Fruit fly (Drosophila melanogaster) whole organism, embryonic: Measurements from ENCODE around the gene CG14419.
A peak's percentile ranks its signal among the peaks of the same experiment; 100 is the strongest.

Source experiments
- CG10147 ChIP-seq: fragments of 200-800 bp; sonication (Bioruptor generic); optimal IDR thresholded peaks from 2 replicates; lab custom pipeline; 2019; ENCODE audit warnings: missing biosample characterization, mild to moderate bottlenecking, missing genetic modification characterization, moderate library complexity
- CG11398 ChIP-seq: fragments of 200-800 bp; sonication (Bioruptor generic); optimal IDR thresholded peaks from 2 replicates; lab custom pipeline; 2016; ENCODE audit warnings: missing biosample characterization, missing genetic modification characterization
- CG11723 ChIP-seq: fragments of 200-800 bp; sonication (Bioruptor generic); optimal IDR thresholded peaks from 2 replicates; lab custom pipeline; 2017; ENCODE audit warnings: missing biosample characterization, mild to moderate bottlenecking, missing genetic modification characterization
- CG13424 ChIP-seq: fragments of 200-800 bp; sonication (Bioruptor generic); optimal IDR thresholded peaks from 2 replicates; lab custom pipeline; 2019; ENCODE audit warnings: missing biosample characterization, mild to moderate bottlenecking, missing genetic modification characterization, moderate library complexity
- CG15011 ChIP-seq: fragments of 200-800 bp; sonication (Bioruptor generic); optimal IDR thresholded peaks from 3 replicates; lab custom pipeline; 2018; ENCODE audit warnings: missing biosample characterization, mild to moderate bottlenecking, missing genetic modification characterization
- CG1529 ChIP-seq: fragments of 200-800 bp; sonication (Bioruptor generic); optimal IDR thresholded peaks from 3 replicates; lab custom pipeline; 2018; ENCODE audit warnings: missing biosample characterization, missing genetic modification characterization
- CG15696 ChIP-seq: fragments of 200-800 bp; sonication (Bioruptor generic); optimal IDR thresholded peaks from 2 replicates; lab custom pipeline; 2019; ENCODE audit warnings: missing biosample characterization, mild to moderate bottlenecking, missing genetic modification characterization, moderate library complexity
- CG16863 ChIP-seq: fragments of 200-800 bp; sonication (Bioruptor generic); optimal IDR thresholded peaks from 3 replicates; lab custom pipeline; 2016; ENCODE audit warnings: missing biosample characterization, missing genetic modification characterization
- CG17385 ChIP-seq: fragments of 200-800 bp; sonication (Bioruptor generic); optimal IDR thresholded peaks from 3 replicates; lab custom pipeline; 2018; ENCODE audit warnings: missing biosample characterization, mild to moderate bottlenecking, missing genetic modification characterization
- CG2678 ChIP-seq: fragments of 200-800 bp; sonication (Bioruptor generic); optimal IDR thresholded peaks from 3 replicates; lab custom pipeline; 2019; ENCODE audit warnings: missing biosample characterization, mild to moderate bottlenecking, missing genetic modification characterization, moderate library complexity
- CG31224 ChIP-seq: fragments of 200-800 bp; sonication (Bioruptor generic); IDR thresholded peaks from 2 replicates; pipeline ENCODE4 v1.3.6; 2022; ENCODE audit warnings: missing biosample characterization, missing genetic modification characterization
- CG3163 ChIP-seq: fragments of 200-800 bp; sonication (Bioruptor generic); optimal IDR thresholded peaks from 3 replicates; lab custom pipeline; 2016; ENCODE audit warnings: missing biosample characterization, missing genetic modification characterization
- CG33557 ChIP-seq: fragments of 200-800 bp; sonication (Bioruptor generic); optimal IDR thresholded peaks from 2 replicates; lab custom pipeline; 2019; ENCODE audit warnings: missing biosample characterization, mild to moderate bottlenecking, missing genetic modification characterization, moderate library complexity
- CG34422 ChIP-seq: fragments of 200-800 bp; sonication (Bioruptor generic); IDR thresholded peaks from 3 replicates; pipeline ENCODE4 v1.3.6; 2022; ENCODE audit warnings: missing biosample characterization, missing genetic modification characterization
- CG3838 ChIP-seq: fragments of 200-800 bp; sonication (Bioruptor generic); optimal IDR thresholded peaks from 3 replicates; lab custom pipeline; 2016; ENCODE audit warnings: missing biosample characterization, missing genetic modification characterization
- CG4424 ChIP-seq: fragments of 200-800 bp; sonication (Bioruptor generic); optimal IDR thresholded peaks from 3 replicates; lab custom pipeline; 2016; ENCODE audit warnings: missing biosample characterization, missing genetic modification characterization
- CG5180 ChIP-seq: fragments of 200-800 bp; sonication (Bioruptor generic); optimal IDR thresholded peaks from 3 replicates; lab custom pipeline; 2017; ENCODE audit warnings: missing biosample characterization, missing genetic modification characterization, mild to moderate bottlenecking, moderate library complexity, missing genetic modification reagents
- CG5245 ChIP-seq: fragments of 200-800 bp; sonication (Bioruptor generic); optimal IDR thresholded peaks from 3 replicates; lab custom pipeline; 2016; ENCODE audit warnings: missing biosample characterization, missing genetic modification characterization
- CG6254 ChIP-seq: fragments of 200-800 bp; sonication (Bioruptor generic); optimal IDR thresholded peaks from 3 replicates; lab custom pipeline; 2017; ENCODE audit warnings: mild to moderate bottlenecking, missing biosample characterization, missing genetic modification reagents, missing genetic modification characterization
- CG6272 ChIP-seq: fragments of 200-800 bp; sonication (Bioruptor generic); IDR thresholded peaks from 2 replicates; pipeline ENCODE4 v1.3.6; 2022; ENCODE audit warnings: missing biosample characterization, missing genetic modification characterization
- CG6765 ChIP-seq: fragments of 200-800 bp; sonication (Bioruptor generic); optimal IDR thresholded peaks from 3 replicates; lab custom pipeline; 2017; ENCODE audit warnings: missing biosample characterization, mild to moderate bottlenecking, missing genetic modification characterization
- CG7271 ChIP-seq: fragments of 200-800 bp; sonication (Bioruptor generic); optimal IDR thresholded peaks from 2 replicates; lab custom pipeline; 2018; ENCODE audit warnings: missing biosample characterization, mild to moderate bottlenecking, missing genetic modification characterization, moderate library complexity
- CG8290 ChIP-seq, 3 experiments: fragments of 200-800 bp; sonication (Bioruptor generic); optimal IDR thresholded peaks; 2 replicates each; lab custom pipeline; 2016 to 2019; ENCODE audit warnings: missing biosample characterization in 3 of 3, missing genetic modification characterization in 3 of 3, mild to moderate bottlenecking in 2 of 3, moderate library complexity in 1 of 3
- CG9797 ChIP-seq: fragments of 200-800 bp; sonication (Bioruptor generic); optimal IDR thresholded peaks from 3 replicates; lab custom pipeline; 2018; ENCODE audit warnings: missing biosample characterization, mild to moderate bottlenecking, missing genetic modification characterization
- CoRest ChIP-seq: fragments of 200-800 bp; sonication (Bioruptor generic); optimal IDR thresholded peaks from 3 replicates; lab custom pipeline; 2018; ENCODE audit warnings: missing biosample characterization, mild to moderate bottlenecking, missing genetic modification characterization, moderate library complexity
- Gug ChIP-seq: fragments of 200-800 bp; sonication (Bioruptor generic); IDR thresholded peaks from 4 replicates; pipeline ENCODE4 v1.3.6; 2022; ENCODE audit warnings: missing biosample characterization, missing genetic modification characterization
- Hsf ChIP-seq: fragments of 200-800 bp; sonication (Bioruptor generic); optimal IDR thresholded peaks from 3 replicates; lab custom pipeline; 2016; ENCODE audit warnings: missing biosample characterization, missing genetic modification characterization
- Jarid2 ChIP-seq: fragments of 200-800 bp; sonication (Bioruptor generic); optimal IDR thresholded peaks from 3 replicates; lab custom pipeline; 2017; ENCODE audit warnings: mild to moderate bottlenecking, missing biosample characterization, missing genetic modification reagents, missing genetic modification characterization
- Med ChIP-seq: fragments of 200-800 bp; sonication (Bioruptor generic); peaks from one replicate; lab custom pipeline; 2016; ENCODE audit warnings: missing biosample characterization, missing genetic modification characterization, mild to moderate bottlenecking, inconsistent platforms, moderate library complexity
- NK7.1 ChIP-seq: fragments of 200-800 bp; sonication (Bioruptor generic); optimal IDR thresholded peaks from 3 replicates; lab custom pipeline; 2016; ENCODE audit warnings: missing biosample characterization, missing genetic modification characterization
- Rfx ChIP-seq: fragments of 200-800 bp; sonication (Bioruptor generic); IDR thresholded peaks from 2 replicates; pipeline ENCODE4 v1.3.6; 2022; ENCODE audit warnings: missing biosample characterization, missing genetic modification characterization
- amos ChIP-seq: fragments of 200-800 bp; sonication (Bioruptor generic); IDR thresholded peaks from 2 replicates; pipeline ENCODE4 v1.3.6; 2022; ENCODE audit warnings: missing biosample characterization, missing genetic modification characterization; ENCODE audit not compliant: partially characterized antibody
- ap ChIP-seq: fragments of 200-800 bp; sonication (Bioruptor generic); IDR thresholded peaks from 2 replicates; pipeline ENCODE4 v1.3.6; 2022; ENCODE audit warnings: missing biosample characterization, missing genetic modification characterization
- bbx ChIP-seq: fragments of 200-800 bp; sonication (Bioruptor generic); IDR thresholded peaks from 2 replicates; pipeline ENCODE4 v1.3.6; 2022; ENCODE audit warnings: missing biosample characterization, missing genetic modification characterization; ENCODE audit not compliant: partially characterized antibody
- da ChIP-seq: fragments of 200-800 bp; sonication (Bioruptor generic); optimal IDR thresholded peaks from 2 replicates; lab custom pipeline; 2016; ENCODE audit warnings: missing biosample characterization, missing genetic modification characterization
- dmrt11E ChIP-seq: fragments of 200-800 bp; sonication (Bioruptor generic); optimal IDR thresholded peaks from 3 replicates; lab custom pipeline; 2018; ENCODE audit warnings: missing biosample characterization, mild to moderate bottlenecking, missing genetic modification characterization, moderate library complexity
- exex ChIP-seq: fragments of 200-800 bp; sonication (Bioruptor generic); optimal IDR thresholded peaks from 4 replicates; lab custom pipeline; 2018; ENCODE audit warnings: missing biosample characterization, mild to moderate bottlenecking, missing genetic modification characterization, moderate library complexity
- gt ChIP-seq: fragments of 200-800 bp; sonication (Bioruptor generic); IDR thresholded peaks from 2 replicates; pipeline ENCODE4 v1.3.6; 2022; ENCODE audit warnings: missing biosample characterization, missing genetic modification characterization
- hb ChIP-seq: fragments of 200-800 bp; sonication (Bioruptor generic); IDR thresholded peaks from 3 replicates; pipeline ENCODE4 v1.3.6; 2022; ENCODE audit warnings: missing biosample characterization, missing genetic modification characterization; ENCODE audit not compliant: partially characterized antibody
- her ChIP-seq: fragments of 200-800 bp; sonication (Bioruptor generic); optimal IDR thresholded peaks from 2 replicates; lab custom pipeline; 2016; ENCODE audit warnings: missing biosample characterization, missing genetic modification characterization
- kay ChIP-seq: fragments of 200-800 bp; sonication (Bioruptor generic); optimal IDR thresholded peaks from 2 replicates; lab custom pipeline; 2016; ENCODE audit warnings: missing biosample characterization, missing genetic modification characterization
- mld ChIP-seq: fragments of 200-800 bp; sonication (Bioruptor generic); IDR thresholded peaks from 3 replicates; pipeline ENCODE4 v1.3.6; 2022; ENCODE audit warnings: missing biosample characterization, missing genetic modification characterization; ENCODE audit not compliant: partially characterized antibody
- nau ChIP-seq: fragments of 200-800 bp; sonication (Bioruptor generic); optimal IDR thresholded peaks from 3 replicates; lab custom pipeline; 2017; ENCODE audit warnings: missing biosample characterization, mild to moderate bottlenecking, missing genetic modification characterization, missing genetic modification reagents
- nerfin-1 ChIP-seq: fragments of 200-800 bp; sonication (Bioruptor generic); optimal IDR thresholded peaks from 3 replicates; lab custom pipeline; 2019; ENCODE audit warnings: missing biosample characterization, mild to moderate bottlenecking, missing genetic modification characterization, moderate library complexity
- odd ChIP-seq: fragments of 200-800 bp; sonication (Bioruptor generic); optimal IDR thresholded peaks from 2 replicates; lab custom pipeline; 2017; ENCODE audit warnings: missing biosample characterization, mild to moderate bottlenecking, missing genetic modification characterization
- org-1 ChIP-seq: fragments of 200-800 bp; sonication (Bioruptor generic); optimal IDR thresholded peaks from 2 replicates; lab custom pipeline; 2017; ENCODE audit warnings: missing biosample characterization, missing genetic modification characterization
- repo ChIP-seq: fragments of 200-800 bp; sonication (Bioruptor generic); optimal IDR thresholded peaks from 2 replicates; lab custom pipeline; 2016; ENCODE audit warnings: missing biosample characterization, missing genetic modification characterization
- rib ChIP-seq: fragments of 200-800 bp; sonication (Bioruptor generic); IDR thresholded peaks from 2 replicates; pipeline ENCODE4 v1.3.6; 2022; ENCODE audit warnings: missing biosample characterization, missing genetic modification characterization
- sd ChIP-seq: fragments of 200-800 bp; sonication (Bioruptor generic); optimal IDR thresholded peaks from 3 replicates; lab custom pipeline; 2018; ENCODE audit warnings: missing biosample characterization, mild to moderate bottlenecking, missing genetic modification characterization, moderate library complexity
- so ChIP-seq: fragments of 200-800 bp; sonication (Bioruptor generic); IDR thresholded peaks from 3 replicates; pipeline ENCODE4 v1.3.6; 2022; ENCODE audit warnings: missing biosample characterization, missing genetic modification characterization
- usp ChIP-seq: fragments of >200 bp; optimal IDR thresholded peaks from 2 replicates; lab custom pipeline; 2017; ENCODE audit warnings: missing biosample characterization, missing genetic modification characterization

CG14419 gene

DNA sequence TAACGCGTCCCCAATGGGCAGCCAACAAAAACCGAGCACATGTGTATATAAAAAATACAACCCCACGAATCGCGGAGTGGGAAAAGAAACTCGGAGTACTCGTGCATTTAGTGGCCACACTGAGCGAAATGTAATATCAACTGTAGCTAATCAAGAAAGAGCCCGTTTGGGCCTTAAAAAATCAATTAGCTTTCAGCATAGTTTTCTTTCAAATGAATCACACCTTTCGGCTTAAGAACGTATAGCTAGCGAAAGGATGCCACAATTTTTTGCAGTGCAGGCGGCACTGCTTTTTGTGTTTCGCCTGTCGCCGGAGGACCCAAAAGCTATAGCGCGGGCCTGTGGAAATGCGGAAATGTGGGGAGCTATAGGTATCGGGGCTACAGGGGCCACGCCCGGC is 24.8 kb downstream of the CG14419 start (continued):
- TF ChIP-seq CG6254 (GFP tag; lab: Kevin White, UChicago) (no peak), CG13424 (tag; lab: Kevin White, UChicago) (peak; percentile 31), CG34422 (GFP tag; lab: Robert Waterston, UW) (no peak), repo (no peak), CG5245 (GFP tag; lab: Kevin White, UChicago) (no peak), Rfx (GFP tag; lab: Robert Waterston, UW) (peak; percentile 43; the same call in 1 of the 2 replicates), amos (GFP tag; lab: Robert Waterston, UW) (no peak), dmrt11E (no peak), CG31224 (GFP tag; lab: Robert Waterston, UW) (no peak), Hsf (GFP tag; lab: Kevin White, UChicago) (peak; percentile 35), ap (GFP tag; lab: Robert Waterston, UW) (no peak), CG16863 (GFP tag; lab: Kevin White, UChicago) (peak; percentile 24), Gug (GFP tag; lab: Robert Waterston, UW) (peak; percentile 36; the same call in 1 of the 4 replicates), CG2678 (peak; percentile 63), kay (GFP tag; lab: Kevin White, UChicago) (no peak), CG11398 (GFP tag; lab: Kevin White, UChicago) (no peak), NK7.1 (GFP tag; lab: Kevin White, UChicago) (no peak), hb (no peak), usp (no peak), CG3838 (no peak), Jarid2 (GFP tag; lab: Kevin White, UChicago) (no peak), CG15696 (tag; lab: Kevin White, UChicago) (no peak), da (GFP tag; lab: Kevin White, UChicago) (no peak), CG1529 (GFP tag; lab: Kevin White, UChicago) (peak; percentile 4), CG6765 (GFP tag; lab: Kevin White, UChicago) (no peak), CG11723 (GFP tag; lab: Kevin White, UChicago) (no peak), CG17385 (GFP tag; lab: Kevin White, UChicago) (no peak), mld (GFP tag; lab: Robert Waterston, UW) (no peak), CG7271 (tag; lab: Kevin White, UChicago) (no peak), CG4424 (peak; percentile 12), CG8290 (GFP tag; optimal IDR thresholded peaks at IDR 0.05; lab: Kevin White, UChicago) (no peak), CG8290 (tag; optimal IDR thresholded peaks at IDR 0.05; lab: Kevin White, UChicago) (peak in 1 of 2 experiments; percentile 11), Med (GFP tag; lab: Kevin White, UChicago) (peak; percentile 87), odd (GFP tag; lab: Kevin White, UChicago) (no peak), CG9797 (GFP tag; lab: Kevin White, UChicago) (no peak), so (GFP tag; lab: Robert Waterston, UW) (no peak), CG3163 (GFP tag; lab: Kevin White, UChicago) (no peak), nau (GFP tag; lab: Kevin White, UChicago) (no peak), org-1 (GFP tag; lab: Kevin White, UChicago) (peak; percentile 24), rib (GFP tag; lab: Robert Waterston, UW) (no peak), gt (no peak), nerfin-1 (tag; lab: Kevin White, UChicago) (no peak), CG10147 (no peak), exex (no peak), bbx (GFP tag; lab: Robert Waterston, UW) (no peak), CG15011 (GFP tag; lab: Kevin White, UChicago) (no peak), CG5180 (GFP tag; lab: Kevin White, UChicago) (no peak), CoRest (tag; lab: Kevin White, UChicago) (peak; percentile 27), her (GFP tag; lab: Kevin White, UChicago) (no peak), sd (tag; lab: Kevin White, UChicago) (no peak), CG6272 (GFP tag; lab: Robert Waterston, UW) (no peak), CG33557 (GFP tag; lab: Kevin White, UChicago) (no peak)
